Fruit fly (Drosophila melanogaster) whole organism, embryonic: ENCODE results near the gene CG5446.

Source experiments
- Atf6 ChIP-seq: fragments of 200-800 bp; sonication (Bioruptor generic); IDR thresholded peaks from 2 replicates; pipeline ENCODE4 v1.3.6; 2022; ENCODE audit warnings: missing biosample characterization, missing genetic modification characterization
- Bgb ChIP-seq: fragments of 200-800 bp; sonication (Bioruptor generic); IDR thresholded peaks from 2 replicates; pipeline ENCODE4 v1.3.6; 2022; ENCODE audit warnings: missing biosample characterization, missing genetic modification characterization; ENCODE audit not compliant: partially characterized antibody
- Bteb2 ChIP-seq: fragments of 200-800 bp; sonication (Bioruptor generic); optimal IDR thresholded peaks from 2 replicates; lab custom pipeline; 2016; ENCODE audit warnings: missing biosample characterization, missing genetic modification characterization
- CG10979 ChIP-seq: fragments of 200-800 bp; sonication (Bioruptor generic); optimal IDR thresholded peaks from 2 replicates; lab custom pipeline; 2018; ENCODE audit warnings: missing biosample characterization, mild to moderate bottlenecking, missing genetic modification characterization, moderate library complexity
- CG12659 ChIP-seq: fragments of 200-800 bp; sonication (Bioruptor generic); optimal IDR thresholded peaks from 3 replicates; lab custom pipeline; 2017; ENCODE audit warnings: mild to moderate bottlenecking, missing biosample characterization, missing genetic modification reagents, missing genetic modification characterization
- CG13624 ChIP-seq: fragments of 200-800 bp; sonication (Bioruptor generic); optimal IDR thresholded peaks from 2 replicates; lab custom pipeline; 2016; ENCODE audit warnings: missing biosample characterization, missing genetic modification characterization
- CG15479 ChIP-seq: fragments of 200-800 bp; sonication (Bioruptor generic); optimal IDR thresholded peaks from 3 replicates; lab custom pipeline; 2019; ENCODE audit warnings: missing biosample characterization, mild to moderate bottlenecking, missing genetic modification characterization, moderate library complexity
- CG15514 ChIP-seq: fragments of 200-800 bp; sonication (Bioruptor generic); optimal IDR thresholded peaks from 3 replicates; lab custom pipeline; 2017; ENCODE audit warnings: missing biosample characterization, missing genetic modification characterization, mild to moderate bottlenecking, moderate library complexity, missing genetic modification reagents
- CG17328 ChIP-seq: fragments of 200-800 bp; sonication (Bioruptor generic); IDR thresholded peaks from 2 replicates; pipeline ENCODE4 v1.3.6; 2022; ENCODE audit warnings: missing biosample characterization, missing genetic modification characterization
- CG18262 ChIP-seq: fragments of 200-800 bp; optimal IDR thresholded peaks from 3 replicates; lab custom pipeline; 2019; ENCODE audit warnings: missing biosample characterization, mild to moderate bottlenecking, missing genetic modification characterization, moderate library complexity
- CG2199 ChIP-seq: fragments of 200-800 bp; sonication (Bioruptor generic); IDR thresholded peaks from 3 replicates; pipeline ENCODE4 v1.3.6; 2022; ENCODE audit warnings: missing biosample characterization, missing genetic modification characterization
- CG2875 ChIP-seq: fragments of 200-800 bp; sonication (Bioruptor generic); optimal IDR thresholded peaks from 2 replicates; lab custom pipeline; 2017; ENCODE audit warnings: missing biosample characterization, mild to moderate bottlenecking, missing genetic modification characterization, missing genetic modification reagents
- CG32532 ChIP-seq: fragments of 200-800 bp; sonication (Bioruptor generic); IDR thresholded peaks from 2 replicates; pipeline ENCODE4 v1.3.6; 2022; ENCODE audit warnings: missing biosample characterization, missing genetic modification characterization
- CG8290 ChIP-seq, 3 experiments: fragments of 200-800 bp; sonication (Bioruptor generic); optimal IDR thresholded peaks; 2 replicates each; lab custom pipeline; 2016 to 2019; ENCODE audit warnings: missing biosample characterization in 3 of 3, missing genetic modification characterization in 3 of 3, mild to moderate bottlenecking in 2 of 3, moderate library complexity in 1 of 3
- CG9876 ChIP-seq: fragments of 200-800 bp; sonication (Bioruptor generic); optimal IDR thresholded peaks from 2 replicates; lab custom pipeline; 2016; ENCODE audit warnings: missing biosample characterization, missing genetic modification characterization
- CG9932 ChIP-seq: fragments of 200-800 bp; sonication (Bioruptor generic); IDR thresholded peaks from 2 replicates; pipeline ENCODE4 v1.3.6; 2022; ENCODE audit warnings: missing biosample characterization, missing genetic modification characterization
- Dbx ChIP-seq: fragments of 200-800 bp; sonication (Bioruptor generic); IDR thresholded peaks from 3 replicates; pipeline ENCODE4 v1.3.6; 2022; ENCODE audit warnings: missing biosample characterization, missing genetic modification characterization
- E2f2 ChIP-seq: fragments of 200-800 bp; sonication (Bioruptor generic); IDR thresholded peaks from 2 replicates; pipeline ENCODE4 v1.3.6; 2022; ENCODE audit warnings: missing biosample characterization, missing genetic modification characterization
- ERR ChIP-seq: fragments of 200-800 bp; sonication (Bioruptor generic); optimal IDR thresholded peaks from 2 replicates; lab custom pipeline; 2016; ENCODE audit warnings: missing biosample characterization, missing genetic modification characterization
- HmgZ ChIP-seq: fragments of 200-800 bp; sonication (Bioruptor generic); optimal IDR thresholded peaks from 2 replicates; lab custom pipeline; 2018; ENCODE audit warnings: missing biosample characterization, mild to moderate bottlenecking, missing genetic modification characterization
- Hr51 ChIP-seq, 2 experiments: fragments of 200-800 bp; sonication (Bioruptor generic); optimal IDR thresholded peaks; 2 replicates in 1 of 2; 3 replicates in 1 of 2; lab custom pipeline; 2016 to 2018; ENCODE audit warnings: missing biosample characterization in 2 of 2, missing genetic modification characterization in 2 of 2, mild to moderate bottlenecking in 1 of 2, moderate library complexity in 1 of 2
- Hr78 ChIP-seq, 2 experiments: fragments of 200-800 bp in 1 of 2; fragments of >200 bp in 1 of 2; sonication (Bioruptor generic) in 1 of 2; optimal IDR thresholded peaks; 2 replicates each; lab custom pipeline; 2017 to 2019; ENCODE audit warnings: missing biosample characterization in 2 of 2, missing genetic modification characterization in 2 of 2, mild to moderate bottlenecking in 1 of 2, moderate library complexity in 1 of 2
- Mad ChIP-seq: fragments of 200-800 bp; sonication (Bioruptor generic); optimal IDR thresholded peaks from 2 replicates; lab custom pipeline; 2016; ENCODE audit warnings: missing biosample characterization, missing genetic modification characterization
- Med ChIP-seq: fragments of 200-800 bp; sonication (Bioruptor generic); peaks from one replicate; lab custom pipeline; 2016; ENCODE audit warnings: missing biosample characterization, missing genetic modification characterization, mild to moderate bottlenecking, inconsistent platforms, moderate library complexity
- Mrtf ChIP-seq: fragments of 200-800 bp; sonication (Bioruptor generic); IDR thresholded peaks from 3 replicates; pipeline ENCODE4 v1.3.6; 2022; ENCODE audit warnings: missing biosample characterization, missing genetic modification characterization
- Pdp1 ChIP-seq, 2 experiments: fragments of 200-800 bp; sonication (Bioruptor generic); optimal IDR thresholded peaks; 3 replicates each; lab custom pipeline; 2016; ENCODE audit warnings: missing biosample characterization in 2 of 2, missing genetic modification characterization in 2 of 2, mild to moderate bottlenecking in 1 of 2, moderate library complexity in 1 of 2
- Poxn ChIP-seq: fragments of 200-800 bp; sonication (Bioruptor generic); IDR thresholded peaks from 2 replicates; pipeline ENCODE4 v1.3.6; 2022; ENCODE audit warnings: missing biosample characterization, missing genetic modification characterization
- Trl ChIP-seq, 3 experiments: fragments of >200 bp in 2 of 3; fragments of 200-800 bp in 1 of 3; sonication (Bioruptor generic) in 1 of 3; optimal IDR thresholded peaks; 2 replicates in 1 of 3; 3 replicates in 2 of 3; lab custom pipeline; 2016 to 2017; ENCODE audit warnings: missing biosample characterization in 1 of 3, missing genetic modification characterization in 1 of 3
- al ChIP-seq: fragments of 200-800 bp; sonication (Bioruptor generic); IDR thresholded peaks from 2 replicates; pipeline ENCODE4 v1.3.6; 2022; ENCODE audit warnings: missing biosample characterization, missing genetic modification characterization
- ato ChIP-seq: fragments of 200-800 bp; sonication (Bioruptor generic); IDR thresholded peaks from 2 replicates; pipeline ENCODE4 v1.3.6; 2022; ENCODE audit warnings: missing biosample characterization, missing genetic modification characterization; ENCODE audit not compliant: partially characterized antibody
- az2 ChIP-seq: fragments of 200-800 bp; sonication (Bioruptor generic); optimal IDR thresholded peaks from 3 replicates; lab custom pipeline; 2016; ENCODE audit warnings: missing biosample characterization, missing genetic modification characterization
- bab2 ChIP-seq: fragments of 200-800 bp; sonication (Bioruptor generic); optimal IDR thresholded peaks from 2 replicates; lab custom pipeline; 2016; ENCODE audit warnings: missing biosample characterization, missing genetic modification characterization
- bowl ChIP-seq: fragments of 200-800 bp; sonication (Bioruptor generic); IDR thresholded peaks from 2 replicates; pipeline ENCODE4 v1.3.6; 2022; ENCODE audit warnings: missing biosample characterization, missing genetic modification characterization
- chm ChIP-seq: fragments of 200-800 bp; sonication (Bioruptor generic); IDR thresholded peaks from 2 replicates; pipeline ENCODE4 v1.3.6; 2022; ENCODE audit warnings: missing biosample characterization, missing genetic modification characterization
- ci ChIP-seq: fragments of 200-800 bp; sonication (Bioruptor generic); IDR thresholded peaks from 3 replicates; pipeline ENCODE4 v1.3.6; 2022; ENCODE audit warnings: missing biosample characterization, missing genetic modification characterization
- dysf ChIP-seq: fragments of 200-800 bp; sonication (Bioruptor generic); IDR thresholded peaks from 3 replicates; pipeline ENCODE4 v1.3.6; 2022; ENCODE audit warnings: missing biosample characterization, missing genetic modification characterization
- grn ChIP-seq: fragments of 200-800 bp; sonication (Bioruptor generic); optimal IDR thresholded peaks from 3 replicates; lab custom pipeline; 2017; ENCODE audit warnings: missing biosample characterization, missing genetic modification characterization
- ken ChIP-seq: fragments of 200-800 bp; sonication (Bioruptor generic); IDR thresholded peaks from 3 replicates; pipeline ENCODE4 v1.3.6; 2022; ENCODE audit warnings: missing biosample characterization, missing genetic modification characterization
- nom ChIP-seq: fragments of 200-800 bp; sonication (Bioruptor generic); optimal IDR thresholded peaks from 2 replicates; lab custom pipeline; 2017; ENCODE audit warnings: missing biosample characterization, missing genetic modification characterization, mild to moderate bottlenecking, moderate library complexity, missing genetic modification reagents
- otp ChIP-seq: fragments of 200-800 bp; sonication (Bioruptor generic); IDR thresholded peaks from 3 replicates; pipeline ENCODE4, ENCODE4 v1.3.6; 2022; ENCODE audit warnings: missing biosample characterization, missing genetic modification characterization
- phol ChIP-seq: fragments of 200-800 bp; sonication (Bioruptor generic); optimal IDR thresholded peaks from 3 replicates; lab custom pipeline; 2018; ENCODE audit warnings: missing biosample characterization, mild to moderate bottlenecking, missing genetic modification characterization, moderate library complexity
- sqz ChIP-seq: fragments of 200-800 bp; sonication (Bioruptor generic); optimal IDR thresholded peaks from 3 replicates; lab custom pipeline; 2018; ENCODE audit warnings: missing biosample characterization, mild to moderate bottlenecking, missing genetic modification characterization
- ssp ChIP-seq: fragments of 200-800 bp; sonication (Bioruptor generic); IDR thresholded peaks from 2 replicates; pipeline ENCODE4 v1.3.6; 2022; ENCODE audit warnings: missing biosample characterization, missing genetic modification characterization
- unc-4 ChIP-seq: fragments of 200-800 bp; sonication (Bioruptor generic); IDR thresholded peaks from 2 replicates; pipeline ENCODE4 v1.3.6; 2022; ENCODE audit warnings: missing biosample characterization, missing genetic modification characterization; ENCODE audit not compliant: partially characterized antibody
- wdn ChIP-seq: fragments of 200-800 bp; sonication (Bioruptor generic); IDR thresholded peaks from 2 replicates; pipeline ENCODE4 v1.3.6; 2022; ENCODE audit warnings: missing biosample characterization, missing genetic modification characterization
- z ChIP-seq: fragments of 200-800 bp; sonication (Bioruptor generic); IDR thresholded peaks from 3 replicates; pipeline ENCODE4 v1.3.6; 2022; ENCODE audit warnings: missing biosample characterization, missing genetic modification characterization

CG5446 gene

DNA sequence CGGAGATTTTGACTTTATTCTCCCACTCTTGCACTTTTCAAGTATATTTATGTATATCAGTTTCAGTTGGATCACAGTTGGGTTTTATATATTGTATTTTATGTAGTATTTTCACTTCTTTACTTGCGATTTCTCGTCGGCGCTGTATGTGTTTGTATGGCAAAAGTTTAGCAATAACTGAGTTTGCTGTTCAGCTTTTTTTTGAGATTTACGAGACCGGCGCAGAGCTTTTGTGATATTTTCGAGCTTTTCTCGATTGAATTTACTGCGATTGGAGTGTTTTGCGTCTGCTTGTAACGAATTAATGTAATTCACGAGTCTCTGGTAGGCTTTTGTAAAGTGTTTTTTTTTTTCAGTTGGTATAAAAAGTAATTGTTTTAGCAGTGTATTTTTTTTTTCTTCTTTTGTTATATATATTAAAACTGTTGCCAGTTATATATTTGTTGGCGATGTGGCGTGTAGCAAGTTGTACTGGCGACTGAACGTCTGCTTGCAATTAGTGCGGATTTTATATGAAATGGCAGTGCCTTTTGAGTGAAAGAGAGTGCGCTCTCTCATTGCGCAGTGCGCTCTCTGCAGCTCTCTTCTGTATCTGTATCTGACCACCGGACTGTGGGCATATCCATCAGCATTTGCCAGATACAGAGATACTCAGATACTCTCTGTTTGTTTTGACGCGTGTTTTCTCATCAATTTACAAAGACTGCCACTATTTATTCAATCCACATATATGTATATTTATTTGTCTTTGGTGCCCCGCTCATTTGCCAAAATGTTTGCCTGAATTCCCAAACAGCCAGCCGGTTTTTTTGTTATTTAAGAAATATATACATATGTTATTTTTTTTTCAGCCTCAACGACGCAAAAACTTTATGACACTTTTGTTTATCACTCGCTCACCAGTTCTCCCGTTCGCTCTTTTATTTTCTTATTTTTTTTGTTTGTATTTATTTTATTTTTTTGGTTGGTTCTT lies 33.5 kb upstream of the CG5446 start (continued):
- TF ChIP-seq Med (GFP tag; lab: Kevin White, UChicago) (peak; percentile 94), ken (GFP tag; lab: Robert Waterston, UW) (no peak), Mad (peak; percentile 20), CG15514 (GFP tag; lab: Kevin White, UChicago) (peak; percentile 82), CG13624 (GFP tag; lab: Kevin White, UChicago) (peak; percentile 86), HmgZ (peak; percentile 78), Pdp1 (GFP tag; optimal IDR thresholded peaks at IDR 0.05; lab: Kevin White, UChicago) (peak in 1 of 2 experiments; percentile 39), Hr51 (GFP tag; optimal IDR thresholded peaks at IDR 0.05; lab: Kevin White, UChicago) (peak; percentile 26 to 35), ssp (no peak), otp (peak; percentile 69; the same call in 1 of the 3 replicates), CG18262 (peak; percentile 55), CG9932 (GFP tag; lab: Robert Waterston, UW) (no peak; the same call in 1 of the 2 replicates), bab2 (GFP tag; lab: Kevin White, UChicago) (peak; percentile 55), az2 (no peak), Bteb2 (GFP tag; lab: Kevin White, UChicago) (no peak), unc-4 (peak; percentile 29; the same call in 1 of the 2 replicates), nom (peak; percentile 85), Poxn (GFP tag; lab: Robert Waterston, UW) (no peak), Mrtf (no peak), ERR (no peak), CG12659 (GFP tag; lab: Kevin White, UChicago) (peak; percentile 69), dysf (peak; percentile 29; the same call in 1 of the 3 replicates)

DNA sequence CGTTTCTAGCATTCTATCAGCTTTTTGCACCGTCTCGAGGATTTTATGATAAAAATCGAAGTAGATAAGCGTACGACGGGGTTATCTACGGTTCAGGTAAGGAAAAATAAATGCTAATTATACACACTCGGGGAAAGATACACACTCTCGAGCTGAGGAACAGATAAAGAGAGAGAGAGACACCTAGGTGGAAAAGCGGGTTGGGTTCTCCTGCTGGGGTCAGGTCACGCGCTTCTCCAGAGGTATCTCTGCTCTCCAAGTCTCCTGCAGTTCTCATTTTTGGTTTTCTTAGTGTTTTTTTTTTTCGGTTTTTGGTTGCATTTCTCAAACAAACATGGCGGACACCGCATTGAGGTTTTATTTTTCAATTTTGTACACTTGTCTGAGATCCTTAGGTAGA lies 32.3 kb upstream of the CG5446 start:
- TF ChIP-seq z (GFP tag; lab: Robert Waterston, UW) = 0 out of 3 replicates have a peak, but pooled peaks have one; percentile 16
- TF ChIP-seq CG8290 (GFP tag; optimal IDR thresholded peaks at IDR 0.05; lab: Kevin White, UChicago) = no peak
- peak in 1 of 2 experiments; percentile 14 for TF ChIP-seq CG8290 (tag; optimal IDR thresholded peaks at IDR 0.05; lab: Kevin White, UChicago)
- peak; percentile 29 for TF ChIP-seq CG15479 (GFP tag; lab: Kevin White, UChicago)
- TF ChIP-seq CG9876 (GFP tag; lab: Kevin White, UChicago) = no peak
- TF ChIP-seq phol (tag; lab: Kevin White, UChicago) = peak; percentile 56
- peak; percentile 15; the same call in 1 of the 2 replicates for TF ChIP-seq chm (GFP tag; lab: Robert Waterston, UW)
- TF ChIP-seq CG10979 = no peak
- TF ChIP-seq sqz (GFP tag; lab: Kevin White, UChicago) = peak; percentile 34
- peak; percentile 45 to 75 for TF ChIP-seq Trl (optimal IDR thresholded peaks at IDR 0.05; lab: Kevin White, UChicago)
- TF ChIP-seq Trl (GFP tag; optimal IDR thresholded peaks at IDR 0.05; lab: Kevin White, UChicago) = no peak
- TF ChIP-seq Dbx (GFP tag; lab: Robert Waterston, UW) = peak; percentile 58; the same call in 2 of the 3 replicates
- TF ChIP-seq Bgb (GFP tag; lab: Robert Waterston, UW) = peak; percentile 12; the same call in 1 of the 2 replicates
- TF ChIP-seq CG2199 (GFP tag; lab: Robert Waterston, UW) = peak; percentile 62; the same call in 1 of the 3 replicates
- 0 out of 2 replicates have a peak, but pooled peaks have one; percentile 6 for TF ChIP-seq E2f2 (GFP tag; lab: Robert Waterston, UW)
- no peak for TF ChIP-seq CG2875 (GFP tag; lab: Kevin White, UChicago)
- peak; percentile 12 for TF ChIP-seq CG13624 (GFP tag; lab: Kevin White, UChicago)
- TF ChIP-seq CG32532 (GFP tag; lab: Robert Waterston, UW) = peak; percentile 25; the same call in 1 of the 2 replicates
- TF ChIP-seq CG17328 (GFP tag; lab: Robert Waterston, UW) = 0 out of 2 replicates have a peak, but pooled peaks have one; percentile 6
- no peak for TF ChIP-seq bowl (GFP tag; lab: Robert Waterston, UW)
- TF ChIP-seq Hr78 (GFP tag; optimal IDR thresholded peaks at IDR 0.05; lab: Kevin White, UChicago) = peak in 1 of 2 experiments; percentile 28
- peak; percentile 47 for TF ChIP-seq Atf6 (GFP tag; lab: Robert Waterston, UW)
- TF ChIP-seq ci = 0 out of 3 replicates have a peak, but pooled peaks have one; percentile 6
- 0 out of 2 replicates have a peak, but pooled peaks have one; percentile 27 for TF ChIP-seq CG9932 (GFP tag; lab: Robert Waterston, UW)
- TF ChIP-seq al = 0 out of 2 replicates have a peak, but pooled peaks have one; percentile 20
- peak; percentile 2 for TF ChIP-seq grn (GFP tag; lab: Kevin White, UChicago)
- 0 out of 2 replicates have a peak, but pooled peaks have one; percentile 3 for TF ChIP-seq wdn (GFP tag; lab: Robert Waterston, UW)
- TF ChIP-seq ato (GFP tag; lab: Robert Waterston, UW) = no peak
